Fruit fly (Drosophila melanogaster): Measurements from ENCODE around the gene rngo.

rngo gene

DNA sequence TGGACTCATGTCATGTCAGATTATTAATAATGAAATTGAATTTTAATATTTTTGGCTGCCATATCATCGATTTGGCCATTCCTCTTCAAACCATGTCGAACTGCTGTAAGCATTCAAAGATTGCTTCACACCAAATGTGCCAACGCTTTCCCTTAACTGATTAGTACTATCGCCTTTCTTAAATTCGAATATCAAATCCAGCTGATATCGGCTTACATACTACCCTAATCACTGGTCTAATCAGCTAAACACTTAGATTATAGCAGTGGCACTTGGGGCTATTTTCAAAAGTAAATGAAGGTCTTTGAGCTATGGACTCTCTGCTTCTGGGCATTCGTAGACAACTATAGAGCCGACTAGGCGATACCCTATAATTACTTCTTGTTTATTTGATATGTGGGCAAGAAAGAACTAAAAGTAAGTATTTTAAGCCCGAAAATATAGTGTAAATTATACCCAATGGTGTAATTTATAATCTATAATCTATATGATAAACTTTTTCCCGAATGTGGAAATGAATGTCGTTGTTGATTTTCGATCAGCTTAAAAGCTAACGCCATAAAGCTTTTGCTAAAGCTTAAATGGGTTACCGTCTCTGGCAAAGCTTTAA lies 37.3 kb upstream of the rngo start (continued):
- TF ChIP-seq Hr4 (GFP tag; optimal IDR thresholded peaks at IDR 0.05), result peak; percentile 83
- peak; percentile 64 for TF ChIP-seq CG34406 (GFP tag; optimal IDR thresholded peaks at IDR 0.05)
- TF ChIP-seq dsx (GFP tag; optimal IDR thresholded peaks at IDR 0.05; ENCODE audit: poor library complexity, severe bottlenecking), result no peak
- TF ChIP-seq Eip78C (GFP tag), result peak; percentile 92
- TF ChIP-seq CG3919 (GFP tag; optimal IDR thresholded peaks at IDR 0.05), result peak; percentile 74
- TF ChIP-seq Met (GFP tag; optimal IDR thresholded peaks at IDR 0.05), result no peak
- TF ChIP-seq lz (GFP tag; optimal IDR thresholded peaks at IDR 0.05), result no peak
- TF ChIP-seq acj6 (GFP tag; optimal IDR thresholded peaks at IDR 0.05), result no peak
- TF ChIP-seq CG1621 (tag; optimal IDR thresholded peaks at IDR 0.05), result no peak
- TF ChIP-seq CG9139 (GFP tag; optimal IDR thresholded peaks at IDR 0.05), result no peak
- peak; percentile 89 for TF ChIP-seq eg (GFP tag; IDR thresholded peaks at IDR 0.05)
- peak; percentile 79 for TF ChIP-seq CG11294 (GFP tag; IDR thresholded peaks at IDR 0.05)
- peak; percentile 38 for TF ChIP-seq dac (GFP tag; optimal IDR thresholded peaks at IDR 0.05)
- peak; percentile 53 for TF ChIP-seq CG10631 (GFP tag; optimal IDR thresholded peaks at IDR 0.05)
- no peak for TF ChIP-seq Eip75B (GFP tag; optimal IDR thresholded peaks at IDR 0.05)
- peak; percentile 62 for TF ChIP-seq Lpt (GFP tag; optimal IDR thresholded peaks at IDR 0.05)
- TF ChIP-seq vri (GFP tag; optimal IDR thresholded peaks at IDR 0.05), result peak; percentile 90
- TF ChIP-seq CG7368 (GFP tag; optimal IDR thresholded peaks at IDR 0.05), result peak; percentile 41
- peak; percentile 80 for TF ChIP-seq pdm3 (GFP tag; optimal IDR thresholded peaks at IDR 0.05)
- TF ChIP-seq Sox102F (GFP tag; optimal IDR thresholded peaks at IDR 0.05), result peak; percentile 49
- TF ChIP-seq CG11762 (GFP tag; optimal IDR thresholded peaks at IDR 0.05; ENCODE audit: insufficient read depth), result peak; percentile 54
- TF ChIP-seq spab (GFP tag; optimal IDR thresholded peaks at IDR 0.05), result no peak
- TF ChIP-seq Hr38 (GFP tag; optimal IDR thresholded peaks at IDR 0.05), result no peak
- TF ChIP-seq CG3032 (tag; optimal IDR thresholded peaks at IDR 0.05), result no peak

DNA sequence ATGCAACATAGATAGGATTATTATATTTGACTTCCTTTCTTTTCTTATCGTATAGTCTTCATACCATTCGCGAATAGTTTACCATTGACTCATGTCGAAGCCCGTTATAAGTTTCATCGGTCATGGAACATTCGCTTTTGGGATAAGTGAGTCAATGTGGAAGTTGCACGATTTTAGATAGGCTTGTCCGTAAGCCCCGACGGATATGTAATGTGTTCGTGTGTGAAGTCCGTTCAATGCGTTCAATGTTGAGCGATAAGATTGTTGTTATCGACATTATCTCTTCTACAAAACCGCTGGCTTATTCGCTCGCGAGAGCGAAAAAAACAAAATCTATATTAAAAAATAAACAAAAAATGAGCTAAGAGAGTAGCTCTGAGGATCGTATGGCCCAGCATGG lies 36.4 kb upstream of the rngo start, which contains the start of gene CG9981:
Gene CG9981, minus strand, starts transcription at position 320 of the 400 bp plus-strand sequence.
- no peak for TF ChIP-seq CG8319 (GFP tag; optimal IDR thresholded peaks at IDR 0.05)
- peak; percentile 53 for TF ChIP-seq svp (GFP tag)
- no peak for TF ChIP-seq Eip78C (GFP tag)
- no peak for TF ChIP-seq CG1621 (tag; optimal IDR thresholded peaks at IDR 0.05)
- TF ChIP-seq topi (GFP tag; optimal IDR thresholded peaks at IDR 0.05), result no peak
- peak; percentile 21 for TF ChIP-seq vri (GFP tag; optimal IDR thresholded peaks at IDR 0.05)

DNA sequence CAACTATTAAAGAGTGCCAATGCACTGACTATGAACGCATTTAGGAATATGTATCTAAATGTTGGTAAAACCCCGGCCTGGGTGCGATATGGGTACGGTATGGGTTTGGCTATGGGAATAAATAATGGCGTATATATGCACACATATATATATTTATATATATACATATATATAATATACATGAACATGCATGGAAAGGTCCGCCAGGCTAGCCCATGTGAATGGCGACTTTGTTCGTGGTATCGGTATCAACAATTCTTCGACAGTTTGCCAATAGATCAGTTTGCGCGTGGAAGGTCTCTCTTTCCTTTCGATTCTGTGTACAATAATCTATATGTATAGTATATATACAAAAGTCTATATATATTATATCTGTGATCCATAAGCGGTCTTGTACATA lies 36.0 kb upstream of the rngo start, which contains the start of gene CG4301:
Gene CG4301, plus strand, starts transcription at position 301 of the 400 bp plus-strand sequence.
- TF ChIP-seq CG3032 (tag; optimal IDR thresholded peaks at IDR 0.05) (no peak), CG8319 (GFP tag; optimal IDR thresholded peaks at IDR 0.05) (no peak), fkh (GFP tag; optimal IDR thresholded peaks at IDR 0.05) (no peak), pdm3 (GFP tag; optimal IDR thresholded peaks at IDR 0.05) (no peak), esn (GFP tag; optimal IDR thresholded peaks at IDR 0.05) (no peak), topi (GFP tag; optimal IDR thresholded peaks at IDR 0.05) (no peak), Eip93F (GFP tag; optimal IDR thresholded peaks at IDR 0.05) (no peak), CG7368 (GFP tag; optimal IDR thresholded peaks at IDR 0.05) (no peak)

DNA sequence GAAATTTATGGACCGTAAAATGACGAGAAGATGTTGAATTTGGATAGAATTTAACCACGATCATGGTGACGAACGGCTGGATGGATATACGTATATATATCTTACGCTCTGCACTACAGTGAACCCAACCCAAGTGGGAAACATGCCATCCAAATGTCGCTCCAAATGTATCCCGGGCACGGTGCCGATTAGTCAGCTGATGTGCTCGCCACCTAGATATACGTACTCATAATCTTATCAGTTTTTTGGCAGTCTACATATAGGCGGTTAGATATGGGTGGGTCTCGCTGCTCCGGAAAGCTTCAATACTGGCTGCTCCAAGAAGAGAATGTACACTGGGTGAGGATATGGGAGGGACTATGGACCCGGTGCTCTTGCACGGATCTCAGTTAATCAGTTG lies 35.1 kb upstream of the rngo start:
- TF ChIP-seq Sox14 (GFP tag; optimal IDR thresholded peaks at IDR 0.05) (no peak), acj6 (GFP tag; optimal IDR thresholded peaks at IDR 0.05) (no peak), net (GFP tag; optimal IDR thresholded peaks at IDR 0.05) (no peak), Lpt (GFP tag; optimal IDR thresholded peaks at IDR 0.05) (no peak), salr (GFP tag; optimal IDR thresholded peaks at IDR 0.05) (no peak), Eip78C (GFP tag) (peak; percentile 46), spab (GFP tag; optimal IDR thresholded peaks at IDR 0.05) (no peak)
